Worm (Caenorhabditis elegans) whole organism, L4 larva: Measurements from ENCODE around the gene T02G5.3.

Experiments
- F26F4.8 ChIP-seq: fragments of 200-800 bp; sonication (Bioruptor generic); conservative IDR thresholded peaks from 2 replicates; pipeline ENCODE4 v1.3.6; 2022; ENCODE audit warnings: missing genetic modification characterization, missing compliant biosample characterization
- ceh-62 ChIP-seq: sonication (generic microtip); optimal IDR thresholded peaks from 2 replicates; lab custom pipeline; 2017; ENCODE audit warnings: missing biosample characterization, missing genetic modification characterization
- lin-39 ChIP-seq: fragments of 150-350 bp; optimal IDR thresholded peaks from 2 replicates; lab custom pipeline; 2014; ENCODE audit warnings: missing biosample characterization, missing genetic modification reagents, missing genetic modification characterization
- nhr-10 ChIP-seq: fragments of 150-350 bp; optimal IDR thresholded peaks from 2 replicates; lab custom pipeline; 2014; ENCODE audit warnings: missing biosample characterization, missing genetic modification characterization
- nhr-237 ChIP-seq: sonication (generic microtip); optimal IDR thresholded peaks from 2 replicates; lab custom pipeline; 2017; ENCODE audit warnings: missing biosample characterization, missing genetic modification characterization
- nhr-6 ChIP-seq: fragments of 150-350 bp; optimal IDR thresholded peaks from 2 replicates; lab custom pipeline; 2014; ENCODE audit warnings: missing biosample characterization, missing genetic modification characterization
- nhr-77 ChIP-seq: fragments of 150-350 bp; optimal IDR thresholded peaks from 2 replicates; lab custom pipeline; 2014; ENCODE audit warnings: missing biosample characterization, missing genetic modification characterization
- sdz-12 ChIP-seq: fragments of 200-800 bp; sonication (Bioruptor generic); optimal IDR thresholded peaks from 2 replicates; lab custom pipeline; 2018; ENCODE audit warnings: mild to moderate bottlenecking, missing genetic modification characterization, missing compliant biosample characterization
- snpc-4 ChIP-seq: fragments of 150-350 bp; optimal IDR thresholded peaks from 2 replicates; lab custom pipeline; 2014; ENCODE audit warnings: missing biosample characterization, missing genetic modification characterization
- unc-39 ChIP-seq: sonication (generic microtip); optimal IDR thresholded peaks from 2 replicates; lab custom pipeline; 2017; ENCODE audit warnings: missing biosample characterization, missing genetic modification characterization

DNA sequence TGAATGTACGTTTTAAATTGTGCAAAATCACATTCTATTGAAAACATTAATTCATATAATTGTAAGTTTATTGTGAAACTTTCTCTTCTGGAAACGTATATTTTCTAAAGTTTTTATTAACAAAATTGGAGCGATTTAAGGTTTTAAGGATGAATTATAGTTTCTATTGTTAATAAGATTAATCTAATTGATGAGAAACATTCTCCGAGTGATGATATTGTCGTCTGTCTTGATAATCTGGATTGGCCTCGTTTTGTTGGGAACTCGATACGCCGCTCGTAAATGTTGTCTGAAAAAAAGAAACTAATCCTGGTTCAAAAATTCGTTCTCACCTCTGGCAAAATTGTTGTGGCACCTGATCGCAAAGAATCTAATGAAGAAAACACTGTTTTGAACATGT lies 13.1 kb downstream of the T02G5.3 start:
- TF ChIP-seq ceh-62 (tag; lab: Kevin White, UChicago) (no peak), unc-39 (tag; lab: Kevin White, UChicago) (no peak), F26F4.8 (GFP tag; lab: Robert Waterston, UW) (no peak), nhr-237 (no peak), nhr-10 (no peak), nhr-6 (tag; lab: Kevin White, UChicago) (no peak), sdz-12 (GFP tag; lab: Kevin White, UChicago) (no peak), lin-39 (tag; lab: Kevin White, UChicago) (no peak), nhr-77 (tag; lab: Kevin White, UChicago) (no peak), snpc-4 (tag; lab: Kevin White, UChicago) (no peak)
